Worm (Caenorhabditis elegans): ENCODE measurements around the gene mrpl-55.

DNA sequence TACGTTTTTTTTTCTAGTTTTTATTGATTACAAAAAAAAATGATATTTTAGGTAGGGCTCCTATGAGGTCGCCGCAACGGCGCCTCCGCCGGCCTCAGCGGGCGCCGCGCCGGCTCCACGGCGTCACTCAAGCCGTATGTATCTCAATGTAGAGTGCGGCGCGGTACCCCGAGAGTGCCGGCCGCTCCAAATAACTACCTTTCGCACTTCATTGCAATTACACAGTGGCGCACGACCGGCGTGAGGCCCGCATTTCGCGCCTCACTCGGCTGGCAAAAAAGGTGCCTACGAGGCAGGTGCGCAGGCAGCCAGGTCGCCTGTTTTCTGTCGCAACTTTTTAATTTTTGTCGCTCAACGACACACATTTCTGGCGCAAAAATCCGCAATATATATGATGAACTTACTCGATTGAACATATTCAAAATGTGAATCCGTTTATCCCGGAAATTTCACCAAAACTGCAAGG is 16.9 kb downstream of the mrpl-55 start, which contains the start of gene M04G7.2:
- TF ChIP-seq ama-1 (optimal IDR thresholded peaks at IDR 0.05) (no peak), ama-1 (GFP tag; optimal IDR thresholded peaks at IDR 0.05) (no peak), ceh-100 (GFP tag; IDR thresholded peaks at IDR 0.05) (no peak), F23B12.7 (tag; optimal IDR thresholded peaks at IDR 0.05; ENCODE audit: insufficient read depth) (no peak), F39B2.1 (GFP tag; IDR thresholded peaks at IDR 0.05) (no peak), mel-28 (tag; optimal IDR thresholded peaks at IDR 0.05; ENCODE audit: borderline replicate concordance) (no peak), D2030.7 (GFP tag; IDR thresholded peaks at IDR 0.05) (no peak), pha-4 (tag; optimal IDR thresholded peaks at IDR 0.05) (no peak), nfya-1 (tag; optimal IDR thresholded peaks at IDR 0.05; ENCODE audit: borderline replicate concordance, insufficient read depth) (no peak), lsy-27 (tag; optimal IDR thresholded peaks at IDR 0.05; ENCODE audit: borderline replicate concordance, insufficient read depth) (no peak), nhr-120 (GFP tag; IDR thresholded peaks at IDR 0.05) (0 out of 2 replicates have a peak, but pooled peaks have one; percentile 11), sptf-2 (GFP tag; optimal IDR thresholded peaks at IDR 0.05) (no peak), ccch-3 (GFP tag; optimal IDR thresholded peaks at IDR 0.05) (no peak)
